Worm (Caenorhabditis elegans) whole organism, early embryonic: ENCODE data around the gene Y57A10B.7.

Experiments
- B0310.2 ChIP-seq: sonication (generic microtip); optimal IDR thresholded peaks from 2 replicates; lab custom pipeline; 2016; ENCODE audit warnings: mild to moderate bottlenecking, missing genetic modification characterization, missing compliant biosample characterization
- F13C5.2 ChIP-seq: sonication (generic microtip); optimal IDR thresholded peaks from 2 replicates; lab custom pipeline; 2017; ENCODE audit warnings: mild to moderate bottlenecking, missing genetic modification characterization, inconsistent platforms, missing compliant biosample characterization
- aly-1 ChIP-seq: sonication (generic microtip); optimal IDR thresholded peaks from 2 replicates; lab custom pipeline; 2016; ENCODE audit warnings: missing genetic modification characterization, missing compliant biosample characterization
- ama-1 ChIP-seq: fragments of 150-350 bp; optimal IDR thresholded peaks from 2 replicates; lab custom pipeline; 2014
- ceh-13 ChIP-seq: fragments of 200-800 bp; sonication (Bioruptor generic); optimal IDR thresholded peaks from 2 replicates; lab custom pipeline; 2018; ENCODE audit warnings: mild to moderate bottlenecking, missing genetic modification characterization, missing compliant biosample characterization
- ceh-36 ChIP-seq: sonication (generic microtip); optimal IDR thresholded peaks from 2 replicates; lab custom pipeline; 2016; ENCODE audit warnings: missing genetic modification characterization, inconsistent platforms, missing compliant biosample characterization
- ets-7 ChIP-seq: sonication (generic microtip); optimal IDR thresholded peaks from 2 replicates; lab custom pipeline; 2016; ENCODE audit warnings: missing genotype, missing genetic modification characterization, missing compliant biosample characterization
- flt-1 ChIP-seq: fragments of 200-800 bp; sonication (Bioruptor generic); IDR thresholded peaks from 2 replicates; pipeline ENCODE4 v1.3.6; 2022; ENCODE audit warnings: missing genetic modification characterization, missing compliant biosample characterization
- hmbx-1 ChIP-seq: sonication (generic microtip); optimal IDR thresholded peaks from 2 replicates; lab custom pipeline; 2016; ENCODE audit warnings: mild to moderate bottlenecking, missing genetic modification characterization, missing compliant biosample characterization
- hmg-4 ChIP-seq: fragments of 200-800 bp; sonication (Bioruptor generic); optimal IDR thresholded peaks from 2 replicates; lab custom pipeline; 2018; ENCODE audit warnings: mild to moderate bottlenecking, missing genetic modification characterization, missing compliant biosample characterization
- hnd-1 ChIP-seq: sonication (generic microtip); optimal IDR thresholded peaks from 2 replicates; lab custom pipeline; 2016; ENCODE audit warnings: missing genetic modification characterization, missing compliant biosample characterization
- pes-1 ChIP-seq: fragments of 200-800 bp; sonication (Bioruptor generic); IDR thresholded peaks from 2 replicates; pipeline ENCODE4 v1.3.6; 2022; ENCODE audit warnings: missing genetic modification reagents, missing genetic modification characterization, missing compliant biosample characterization
- scrt-1 ChIP-seq: fragments of 200-800 bp; sonication (Bioruptor generic); IDR thresholded peaks from 2 replicates; pipeline ENCODE4 v1.3.6; 2022; ENCODE audit warnings: missing genetic modification characterization, missing compliant biosample characterization
- sea-1 ChIP-seq: fragments of 200-800 bp; sonication (Bioruptor generic); conservative IDR thresholded peaks from 2 replicates; pipeline ENCODE4 v1.3.6; 2022; ENCODE audit warnings: missing genetic modification characterization, missing compliant biosample characterization
- tbx-11 ChIP-seq: fragments of 200-800 bp; sonication (Bioruptor generic); IDR thresholded peaks from 2 replicates; pipeline ENCODE4 v1.3.6; 2022; ENCODE audit warnings: missing genetic modification characterization, missing compliant biosample characterization
- tbx-37 ChIP-seq: fragments of 200-800 bp; sonication (Bioruptor generic); conservative IDR thresholded peaks from 2 replicates; pipeline ENCODE4 v1.3.6; 2022; ENCODE audit warnings: missing genetic modification reagents, missing genetic modification characterization, missing compliant biosample characterization
- tra-4 ChIP-seq: sonication (generic microtip); optimal IDR thresholded peaks from 2 replicates; lab custom pipeline; 2017; ENCODE audit warnings: missing genetic modification characterization, missing compliant biosample characterization

The Y57A10B.7 gene

ce11 chrII:12408717-12409116 is 15.1 kb upstream of the Y57A10B.7 start, which contains the start of gene sre-31:
sre-31 (minus strand) TSS chrII:12408817.
- TF ChIP-seq hmg-4 (GFP tag; lab: Kevin White, UChicago) (no peak), F13C5.2 (no peak), ceh-13 (no peak), tra-4 (no peak), aly-1 (tag; lab: Kevin White, UChicago) (no peak)

ce11 chrII:12406394-12406793 is 12.8 kb upstream of the Y57A10B.7 start, which contains the start of gene sre-30:
sre-30 (minus strand) TSS chrII:12406494.
- TF ChIP-seq tbx-11 (GFP tag; lab: Robert Waterston, UW) (no peak), pes-1 (GFP tag; lab: Robert Waterston, UW) (no peak), F13C5.2 (no peak), ama-1 (lab: Kevin White, UChicago) (no peak), sea-1 (GFP tag; lab: Robert Waterston, UW) (no peak), aly-1 (tag; lab: Kevin White, UChicago) (no peak), hmg-4 (GFP tag; lab: Kevin White, UChicago) (no peak), hmbx-1 (no peak), ceh-36 (tag; lab: Kevin White, UChicago) (no peak), ets-7 (tag; lab: Kevin White, UChicago) (no peak), hnd-1 (tag; lab: Kevin White, UChicago) (no peak), flt-1 (GFP tag; lab: Robert Waterston, UW) (no peak), tbx-37 (no peak), scrt-1 (GFP tag; lab: Robert Waterston, UW) (no peak), tra-4 (no peak)

- TF ChIP-seq hmbx-1 = no peak
- no peak for TF ChIP-seq sea-1 (GFP tag; lab: Robert Waterston, UW)
- TF ChIP-seq pes-1 (GFP tag; lab: Robert Waterston, UW) = no peak
- TF ChIP-seq tbx-11 (GFP tag; lab: Robert Waterston, UW) = no peak
- TF ChIP-seq scrt-1 (GFP tag; lab: Robert Waterston, UW) = no peak
- TF ChIP-seq ets-7 (tag; lab: Kevin White, UChicago) = no peak
Observed at ce11 chrII:12401791-12402190, 8.2 kb upstream of the Y57A10B.7 start, which contains the start of gene sre-29. sre-29 (minus strand) TSS chrII:12401891.

- TF ChIP-seq pes-1 (GFP tag; lab: Robert Waterston, UW) (no peak), tra-4 (no peak), aly-1 (tag; lab: Kevin White, UChicago) (no peak), ceh-13 (no peak), sea-1 (GFP tag; lab: Robert Waterston, UW) (no peak), B0310.2 (tag; lab: Kevin White, UChicago) (no peak), scrt-1 (GFP tag; lab: Robert Waterston, UW) (no peak), flt-1 (GFP tag; lab: Robert Waterston, UW) (no peak), ama-1 (lab: Kevin White, UChicago) (no peak), ets-7 (tag; lab: Kevin White, UChicago) (no peak), hmg-4 (GFP tag; lab: Kevin White, UChicago) (no peak), tbx-37 (no peak), F13C5.2 (no peak), ceh-36 (tag; lab: Kevin White, UChicago) (no peak), tbx-11 (GFP tag; lab: Robert Waterston, UW) (no peak), hmbx-1 (no peak), hnd-1 (tag; lab: Kevin White, UChicago) (no peak)
Observed at ce11 chrII:12397656-12398055, 4.1 kb upstream of the Y57A10B.7 start, which contains the start of gene F57G9.7. F57G9.7 (minus strand) TSS chrII:12397756.

ce11 chrII:12394138-12394537 is 548 bp upstream of the Y57A10B.7 start:
- TF ChIP-seq ama-1 (lab: Kevin White, UChicago) (no peak), tbx-37 (no peak)

ce11 chrII:12389783-12390182 is 3.8 kb downstream of the Y57A10B.7 start, which contains the start of gene Y57A10B.6:
Y57A10B.6 (plus strand) TSS chrII:12390083.
- TF ChIP-seq tbx-11 (GFP tag; lab: Robert Waterston, UW) (no peak), scrt-1 (GFP tag; lab: Robert Waterston, UW) (no peak), ets-7 (tag; lab: Kevin White, UChicago) (no peak), ama-1 (lab: Kevin White, UChicago) (no peak), pes-1 (GFP tag; lab: Robert Waterston, UW) (no peak), aly-1 (tag; lab: Kevin White, UChicago) (no peak), hmbx-1 (no peak), B0310.2 (tag; lab: Kevin White, UChicago) (no peak), hmg-4 (GFP tag; lab: Kevin White, UChicago) (no peak), hnd-1 (tag; lab: Kevin White, UChicago) (no peak), ceh-36 (tag; lab: Kevin White, UChicago) (no peak), tbx-37 (no peak), F13C5.2 (no peak), flt-1 (GFP tag; lab: Robert Waterston, UW) (no peak), tra-4 (no peak), sea-1 (GFP tag; lab: Robert Waterston, UW) (no peak), ceh-13 (no peak)

- no peak for TF ChIP-seq F13C5.2
- TF ChIP-seq ceh-36 (tag; lab: Kevin White, UChicago) = no peak
- no peak for TF ChIP-seq tra-4
- TF ChIP-seq pes-1 (GFP tag; lab: Robert Waterston, UW) = no peak
- TF ChIP-seq hnd-1 (tag; lab: Kevin White, UChicago) = no peak
- no peak for TF ChIP-seq ama-1 (lab: Kevin White, UChicago)
- no peak for TF ChIP-seq tbx-11 (GFP tag; lab: Robert Waterston, UW)
- no peak for TF ChIP-seq sea-1 (GFP tag; lab: Robert Waterston, UW)
- no peak for TF ChIP-seq aly-1 (tag; lab: Kevin White, UChicago)
- no peak for TF ChIP-seq B0310.2 (tag; lab: Kevin White, UChicago)
- no peak for TF ChIP-seq scrt-1 (GFP tag; lab: Robert Waterston, UW)
- no peak for TF ChIP-seq ets-7 (tag; lab: Kevin White, UChicago)
- no peak for TF ChIP-seq tbx-37
Observed at ce11 chrII:12387980-12388379, 5.6 kb downstream of the Y57A10B.7 start, which contains the start of gene sre-41. sre-41 (plus strand) TSS chrII:12388280.
